Fruit fly (Drosophila melanogaster): ENCODE data around the gene PIG-H.

PIG-H gene

dm6 chr3R:8032923-8033478 is 33.4 kb downstream of the PIG-H start, which contains the start of the genes CG11035 and unc-45 (continued):
- TF ChIP-seq caup (GFP tag; optimal IDR thresholded peaks at IDR 0.05; ENCODE audit: severe bottlenecking) = no peak
- TF ChIP-seq Hr3 (GFP tag; optimal IDR thresholded peaks at IDR 0.05) = peak; percentile 1
- TF ChIP-seq CG10321 (GFP tag; IDR thresholded peaks at IDR 0.05) = no peak
- no peak for TF ChIP-seq CG17912 (GFP tag; optimal IDR thresholded peaks at IDR 0.05)
- peak; percentile 72 for TF ChIP-seq Camta (GFP tag; optimal IDR thresholded peaks at IDR 0.05)
- TF ChIP-seq pros (GFP tag; optimal IDR thresholded peaks at IDR 0.05) = no peak
- TF ChIP-seq ci (GFP tag; IDR thresholded peaks at IDR 0.05) = no peak
- TF ChIP-seq B-H1 (GFP tag; IDR thresholded peaks at IDR 0.05) = no peak
- TF ChIP-seq CG1233 (GFP tag; optimal IDR thresholded peaks at IDR 0.05) = peak; percentile 15
- peak; percentile 54 for TF ChIP-seq CG4328 (GFP tag; optimal IDR thresholded peaks at IDR 0.05)
- TF ChIP-seq br (optimal IDR thresholded peaks at IDR 0.05) = no peak
- no peak for TF ChIP-seq HLH54F (GFP tag; optimal IDR thresholded peaks at IDR 0.05)
- TF ChIP-seq Spps (tag; optimal IDR thresholded peaks at IDR 0.05) = no peak
- TF ChIP-seq gsb-n (tag; optimal IDR thresholded peaks at IDR 0.05) = no peak
- TF ChIP-seq dmrt11E (tag; optimal IDR thresholded peaks at IDR 0.05) = peak; percentile 22
- TF ChIP-seq CG5245 (GFP tag; optimal IDR thresholded peaks at IDR 0.05) = no peak
- TF ChIP-seq Awh (GFP tag; IDR thresholded peaks at IDR 0.05) = no peak
- TF ChIP-seq grau (tag; optimal IDR thresholded peaks at IDR 0.05) = peak; percentile 58
- no peak for TF ChIP-seq fru (optimal IDR thresholded peaks at IDR 0.05)
- no peak for TF ChIP-seq D (optimal IDR thresholded peaks at IDR 0.05)
- no peak for TF ChIP-seq D (GFP tag; optimal IDR thresholded peaks at IDR 0.05)
- TF ChIP-seq CG11085 (GFP tag; IDR thresholded peaks at IDR 0.05) = no peak
- TF ChIP-seq toy (GFP tag; IDR thresholded peaks at IDR 0.05) = no peak
- peak; percentile 81 for TF ChIP-seq Scr (GFP tag; IDR thresholded peaks at IDR 0.05; ENCODE audit: partially characterized antibody)
- TF ChIP-seq CG8765 (GFP tag; IDR thresholded peaks at IDR 0.05) = no peak
- 0 out of 3 replicates have a peak, but pooled peaks have one; percentile 20 for TF ChIP-seq Aef1 (GFP tag; IDR thresholded peaks at IDR 0.05)
- peak; percentile 9 for TF ChIP-seq Max (GFP tag; optimal IDR thresholded peaks at IDR 0.05)
- TF ChIP-seq NFAT (GFP tag; IDR thresholded peaks at IDR 0.05) = no peak
- no peak for TF ChIP-seq chn (GFP tag; optimal IDR thresholded peaks at IDR 0.05)
- TF ChIP-seq NfI (GFP tag; optimal IDR thresholded peaks at IDR 0.05) = peak; percentile 44
- 0 out of 4 replicates have a peak, but pooled peaks have one; percentile 75 for TF ChIP-seq chinmo (GFP tag; IDR thresholded peaks at IDR 0.05; ENCODE audit: partially characterized antibody)
- TF ChIP-seq hkb (optimal IDR thresholded peaks at IDR 0.05) = no peak
- no peak for TF ChIP-seq hkb (GFP tag; IDR thresholded peaks at IDR 0.05)
- TF ChIP-seq CG14050 (GFP tag; IDR thresholded peaks at IDR 0.05) = no peak
- TF ChIP-seq amos (GFP tag; IDR thresholded peaks at IDR 0.05; ENCODE audit: partially characterized antibody) = peak; percentile 77
- peak; percentile 41 for TF ChIP-seq D19A (tag; optimal IDR thresholded peaks at IDR 0.05)
- TF ChIP-seq Blimp-1 (GFP tag; optimal IDR thresholded peaks at IDR 0.05) = peak; percentile 43
- no peak for TF ChIP-seq btn (GFP tag; optimal IDR thresholded peaks at IDR 0.05)
- TF ChIP-seq MTF-1 (GFP tag; optimal IDR thresholded peaks at IDR 0.05; ENCODE audit: borderline replicate concordance) = no peak
- no peak for TF ChIP-seq slp2 (GFP tag; optimal IDR thresholded peaks at IDR 0.05)
- no peak for TF ChIP-seq Antp (GFP tag; optimal IDR thresholded peaks at IDR 0.05)
- no peak for TF ChIP-seq CTCF (GFP tag; optimal IDR thresholded peaks at IDR 0.05)
- no peak for TF ChIP-seq croc (GFP tag; conservative IDR thresholded peaks at IDR 0.05)
- TF ChIP-seq CG8388 (GFP tag; optimal IDR thresholded peaks at IDR 0.05) = no peak
- no peak for TF ChIP-seq CG15479 (GFP tag; optimal IDR thresholded peaks at IDR 0.05)
- no peak for TF ChIP-seq cwo (GFP tag; optimal IDR thresholded peaks at IDR 0.05)
- TF ChIP-seq CG7372 (GFP tag; IDR thresholded peaks at IDR 0.05) = no peak
- TF ChIP-seq p53 (GFP tag; optimal IDR thresholded peaks at IDR 0.05) = no peak
- peak; percentile 63 for TF ChIP-seq CG10543 (GFP tag; optimal IDR thresholded peaks at IDR 0.05)
- no peak for TF ChIP-seq pan (optimal IDR thresholded peaks at IDR 0.05)
- no peak for TF ChIP-seq pan (GFP tag; optimal IDR thresholded peaks at IDR 0.05 in 1 of 2, IDR thresholded peaks at IDR 0.05 in 1 of 2)
- TF ChIP-seq CG17328 (GFP tag; IDR thresholded peaks at IDR 0.05) = no peak
- no peak for TF ChIP-seq CG1647 (GFP tag; optimal IDR thresholded peaks at IDR 0.05)

All from whole organism, embryonic.